Worm (Caenorhabditis elegans): ENCODE data around the gene F43G6.16.
A peak's percentile ranks its signal among the peaks of the same experiment; 100 is the strongest.

DNA sequence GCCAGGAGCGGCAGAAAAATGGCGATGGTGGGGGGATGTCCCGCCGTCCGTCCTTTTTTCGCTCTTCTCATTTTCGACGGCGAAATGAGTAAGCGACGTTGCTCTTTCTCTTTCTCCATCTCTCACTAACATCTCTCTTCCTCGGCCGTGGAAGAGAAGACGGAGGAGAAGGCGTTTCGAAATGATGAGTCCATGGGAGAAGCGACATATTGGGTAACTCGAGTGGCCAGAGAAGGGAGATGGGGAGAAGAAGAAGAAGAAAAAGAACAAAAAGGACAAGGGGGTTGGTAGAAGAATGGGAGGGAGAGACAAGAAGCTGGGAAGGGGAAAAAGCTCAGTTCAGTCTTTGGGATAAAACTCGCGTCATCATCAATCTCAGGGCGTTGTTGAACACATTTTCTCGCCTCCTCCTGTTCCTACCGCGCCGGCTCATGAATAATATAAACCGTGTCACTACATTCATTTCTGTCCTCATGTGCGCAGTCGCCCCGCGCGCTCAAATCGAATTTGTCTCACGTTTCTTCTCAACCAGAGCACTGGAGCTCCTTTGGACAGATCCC lies 30.7 kb downstream of the F43G6.16 start:
- TF ChIP-seq skn-1 (tag; optimal IDR thresholded peaks at IDR 0.05) (no peak), snpc-4 (tag; optimal IDR thresholded peaks at IDR 0.05) (no peak), nhr-237 (tag; optimal IDR thresholded peaks at IDR 0.05) (no peak), lin-13 (GFP tag; optimal IDR thresholded peaks at IDR 0.05) (peak; percentile 19), nhr-23 (tag; optimal IDR thresholded peaks at IDR 0.05) (no peak), zag-1 (tag; optimal IDR thresholded peaks at IDR 0.05) (peak; percentile 84)

All from whole organism, L2 larva.